Fruit fly (Drosophila melanogaster) whole organism, embryonic: Measurements from ENCODE around the gene LysRS.

Experiments used
- B-H2 ChIP-seq: fragments of 200-800 bp; sonication (Bioruptor generic); optimal IDR thresholded peaks from 2 replicates; lab custom pipeline; 2018; ENCODE audit warnings: missing biosample characterization, mild to moderate bottlenecking, missing genetic modification characterization
- Bteb2 ChIP-seq: fragments of 200-800 bp; sonication (Bioruptor generic); optimal IDR thresholded peaks from 2 replicates; lab custom pipeline; 2016; ENCODE audit warnings: missing biosample characterization, missing genetic modification characterization
- CG11093 ChIP-seq: fragments of 200-800 bp; sonication (Bioruptor generic); IDR thresholded peaks from 3 replicates; pipeline ENCODE4 v1.3.6; 2022; ENCODE audit warnings: missing biosample characterization, missing genetic modification characterization
- CG11695 ChIP-seq: fragments of 200-800 bp; sonication (Bioruptor generic); IDR thresholded peaks from 3 replicates; pipeline ENCODE4 v1.3.6; 2022; ENCODE audit warnings: missing biosample characterization, missing genetic modification characterization
- CG12236 ChIP-seq: fragments of 200-800 bp; sonication (Bioruptor generic); optimal IDR thresholded peaks from 2 replicates; lab custom pipeline; 2016; ENCODE audit warnings: missing biosample characterization, missing genetic modification characterization
- CG1233 ChIP-seq: fragments of 200-800 bp; sonication (Bioruptor generic); optimal IDR thresholded peaks from 4 replicates; lab custom pipeline; 2018; ENCODE audit warnings: missing biosample characterization, mild to moderate bottlenecking, missing genetic modification characterization
- CG12769 ChIP-seq: fragments of 200-800 bp; sonication (Bioruptor generic); optimal IDR thresholded peaks from 2 replicates; lab custom pipeline; 2019; ENCODE audit warnings: missing biosample characterization, mild to moderate bottlenecking, missing genetic modification characterization, moderate library complexity
- CG13123 ChIP-seq: fragments of 200-800 bp; sonication (Bioruptor generic); optimal IDR thresholded peaks from 2 replicates; lab custom pipeline; 2016; ENCODE audit warnings: missing biosample characterization, missing genetic modification characterization
- CG13775 ChIP-seq: fragments of 200-800 bp; sonication (Bioruptor generic); optimal IDR thresholded peaks from 3 replicates; lab custom pipeline; 2017; ENCODE audit warnings: missing biosample characterization, mild to moderate bottlenecking, missing genetic modification characterization
- CG14014 ChIP-seq: fragments of 200-800 bp; sonication (Bioruptor generic); IDR thresholded peaks from 2 replicates; pipeline ENCODE4 v1.3.6; 2022; ENCODE audit warnings: missing biosample characterization, missing genetic modification characterization
- CG14441 ChIP-seq: fragments of 200-800 bp; sonication (Bioruptor generic); IDR thresholded peaks from 2 replicates; pipeline ENCODE4 v1.3.6; 2022; ENCODE audit warnings: missing biosample characterization, missing genetic modification characterization
- CG14860 ChIP-seq: fragments of 200-800 bp; sonication (Bioruptor generic); IDR thresholded peaks from 3 replicates; pipeline ENCODE4 v1.3.6; 2022; ENCODE audit warnings: missing biosample characterization, missing genetic modification characterization; ENCODE audit not compliant: partially characterized antibody
- CG16779 ChIP-seq: fragments of 200-800 bp; sonication (Bioruptor generic); IDR thresholded peaks from 2 replicates; pipeline ENCODE4 v1.3.6; 2022; ENCODE audit warnings: missing biosample characterization, missing genetic modification characterization
- CG18011 ChIP-seq: fragments of 200-800 bp; sonication (Bioruptor generic); optimal IDR thresholded peaks from 2 replicates; lab custom pipeline; 2017; ENCODE audit warnings: missing biosample characterization, missing genetic modification characterization, mild to moderate bottlenecking, moderate library complexity, missing genotype
- CG18619 ChIP-seq: fragments of 200-800 bp; sonication (Bioruptor generic); optimal IDR thresholded peaks from 3 replicates; lab custom pipeline; 2017; ENCODE audit warnings: missing biosample characterization, mild to moderate bottlenecking, missing genetic modification characterization
- CG18764 ChIP-seq: fragments of 200-800 bp; sonication (Bioruptor generic); optimal IDR thresholded peaks from 3 replicates; lab custom pipeline; 2016; ENCODE audit warnings: missing biosample characterization, missing genetic modification characterization
- CG31365 ChIP-seq: fragments of 200-800 bp; sonication (Bioruptor generic); optimal IDR thresholded peaks from 2 replicates; lab custom pipeline; 2018; ENCODE audit warnings: missing biosample characterization, mild to moderate bottlenecking, missing genetic modification characterization
- CG3163 ChIP-seq: fragments of 200-800 bp; sonication (Bioruptor generic); optimal IDR thresholded peaks from 3 replicates; lab custom pipeline; 2016; ENCODE audit warnings: missing biosample characterization, missing genetic modification characterization
- CG3726 ChIP-seq: fragments of 200-800 bp; sonication (Bioruptor generic); IDR thresholded peaks from 3 replicates; pipeline ENCODE4, ENCODE4 v1.3.6; 2022; ENCODE audit warnings: missing biosample characterization, missing genetic modification characterization
- CG6791 ChIP-seq: fragments of 200-800 bp; sonication (Bioruptor generic); IDR thresholded peaks from 3 replicates; pipeline ENCODE4 v1.3.6; 2022; ENCODE audit warnings: missing biosample characterization, missing genetic modification characterization; ENCODE audit not compliant: partially characterized antibody
- CG6854 ChIP-seq: fragments of 200-800 bp; sonication (Bioruptor generic); optimal IDR thresholded peaks from 3 replicates; lab custom pipeline; 2017; ENCODE audit warnings: missing biosample characterization, mild to moderate bottlenecking, missing genetic modification characterization
- CG7786 ChIP-seq: fragments of 200-800 bp; sonication (Bioruptor generic); optimal IDR thresholded peaks from 2 replicates; lab custom pipeline; 2016; ENCODE audit warnings: missing biosample characterization, missing genetic modification characterization
- CG8359 ChIP-seq: fragments of 200-800 bp; sonication (Bioruptor generic); optimal IDR thresholded peaks from 2 replicates; lab custom pipeline; 2017; ENCODE audit warnings: missing biosample characterization, mild to moderate bottlenecking, missing genetic modification characterization, borderline replicate concordance
- D19B ChIP-seq: fragments of 200-800 bp; sonication (Bioruptor generic); optimal IDR thresholded peaks from 2 replicates; lab custom pipeline; 2017; ENCODE audit warnings: missing biosample characterization, mild to moderate bottlenecking, missing genetic modification characterization
- Dip2 ChIP-seq: fragments of 200-800 bp; sonication (Bioruptor generic); IDR thresholded peaks from 2 replicates; pipeline ENCODE4 v1.3.6; 2022; ENCODE audit warnings: missing biosample characterization, missing genetic modification characterization
- Fer1 ChIP-seq: fragments of 200-800 bp; sonication (Bioruptor generic); optimal IDR thresholded peaks from 2 replicates; lab custom pipeline; 2017; ENCODE audit warnings: missing biosample characterization, mild to moderate bottlenecking, missing genetic modification characterization
- H15 ChIP-seq: fragments of 200-800 bp; sonication (Bioruptor generic); IDR thresholded peaks from 3 replicates; pipeline ENCODE4 v1.3.6; 2022; ENCODE audit warnings: missing biosample characterization, missing genetic modification characterization
- HLH4C ChIP-seq: fragments of 200-800 bp; sonication (Bioruptor generic); IDR thresholded peaks from 3 replicates; pipeline ENCODE4 v1.3.6; 2022; ENCODE audit warnings: missing biosample characterization, missing genetic modification characterization; ENCODE audit not compliant: partially characterized antibody
- Hsf ChIP-seq: fragments of 200-800 bp; sonication (Bioruptor generic); optimal IDR thresholded peaks from 3 replicates; lab custom pipeline; 2016; ENCODE audit warnings: missing biosample characterization, missing genetic modification characterization
- MTF-1 ChIP-seq: fragments of 200-800 bp; sonication (Bioruptor generic); optimal IDR thresholded peaks from 2 replicates; lab custom pipeline; 2018; ENCODE audit warnings: missing biosample characterization, mild to moderate bottlenecking, missing genetic modification characterization, borderline replicate concordance
- Rx ChIP-seq: fragments of 200-800 bp; sonication (Bioruptor generic); IDR thresholded peaks from 2 replicates; pipeline ENCODE4 v1.3.6; 2022; ENCODE audit warnings: missing biosample characterization, missing genetic modification characterization
- Sox100B ChIP-seq: fragments of 200-800 bp; sonication (Bioruptor generic); optimal IDR thresholded peaks from 3 replicates; lab custom pipeline; 2018; ENCODE audit warnings: missing biosample characterization, mild to moderate bottlenecking, missing genetic modification characterization
- bbx ChIP-seq: fragments of 200-800 bp; sonication (Bioruptor generic); IDR thresholded peaks from 2 replicates; pipeline ENCODE4 v1.3.6; 2022; ENCODE audit warnings: missing biosample characterization, missing genetic modification characterization; ENCODE audit not compliant: partially characterized antibody
- bsh ChIP-seq, 2 experiments: fragments of 200-800 bp; sonication (Bioruptor generic); optimal IDR thresholded peaks; 2 replicates each; lab custom pipeline; 2017 to 2018; ENCODE audit warnings: mild to moderate bottlenecking in 2 of 2, missing biosample characterization in 2 of 2, missing genetic modification characterization in 2 of 2, moderate library complexity in 1 of 2
- corto ChIP-seq: fragments of 200-800 bp; sonication (Bioruptor generic); optimal IDR thresholded peaks from 2 replicates; lab custom pipeline; 2016; ENCODE audit warnings: missing biosample characterization, mild to moderate bottlenecking, missing genetic modification characterization, moderate library complexity
- dpn ChIP-seq, 2 experiments: fragments of 200-800 bp; sonication (Bioruptor generic); optimal IDR thresholded peaks; 3 replicates each; lab custom pipeline; 2016; ENCODE audit warnings: missing biosample characterization in 2 of 2, missing genetic modification characterization in 2 of 2
- exex ChIP-seq: fragments of 200-800 bp; sonication (Bioruptor generic); optimal IDR thresholded peaks from 4 replicates; lab custom pipeline; 2018; ENCODE audit warnings: missing biosample characterization, mild to moderate bottlenecking, missing genetic modification characterization, moderate library complexity
- fd96Cb ChIP-seq: fragments of 200-800 bp; sonication (Bioruptor generic); optimal IDR thresholded peaks from 2 replicates; lab custom pipeline; 2018; ENCODE audit warnings: missing biosample characterization, mild to moderate bottlenecking, missing genetic modification characterization, moderate library complexity
- jumu ChIP-seq: fragments of 200-800 bp; sonication (Bioruptor generic); optimal IDR thresholded peaks from 3 replicates; lab custom pipeline; 2016; ENCODE audit warnings: missing biosample characterization, missing genetic modification characterization
- kay ChIP-seq: fragments of 200-800 bp; sonication (Bioruptor generic); optimal IDR thresholded peaks from 2 replicates; lab custom pipeline; 2016; ENCODE audit warnings: missing biosample characterization, missing genetic modification characterization
- lbe ChIP-seq: fragments of 200-800 bp; sonication (Bioruptor generic); optimal IDR thresholded peaks from 2 replicates; lab custom pipeline; 2016; ENCODE audit warnings: missing biosample characterization, mild to moderate bottlenecking, missing genetic modification characterization
- lmd ChIP-seq: fragments of 200-800 bp; sonication (Bioruptor generic); IDR thresholded peaks from 2 replicates; pipeline ENCODE4 v1.3.6; 2022; ENCODE audit warnings: missing biosample characterization, missing genetic modification characterization
- oc ChIP-seq: fragments of 200-800 bp; sonication (Bioruptor generic); optimal IDR thresholded peaks from 2 replicates; lab custom pipeline; 2018; ENCODE audit warnings: missing biosample characterization, mild to moderate bottlenecking, missing genetic modification characterization, moderate library complexity
- pan ChIP-seq, 4 experiments: fragments of >200 bp in 3 of 4; fragments of 200-800 bp in 1 of 4; sonication (Bioruptor generic) in 1 of 4; optimal IDR thresholded peaks in 3 of 4; IDR thresholded peaks in 1 of 4; 2 replicates each; pipeline versions ENCODE4 v1.3.6 to Lab custom; 2017 to 2022; ENCODE audit warnings: missing biosample characterization in 2 of 4, missing genetic modification characterization in 2 of 4, mixed read lengths in 1 of 4
- pfk ChIP-seq: fragments of 200-800 bp; sonication (Bioruptor generic); optimal IDR thresholded peaks from 2 replicates; lab custom pipeline; 2018; ENCODE audit warnings: missing biosample characterization, mild to moderate bottlenecking, missing genetic modification characterization, moderate library complexity
- pnt ChIP-seq: fragments of 200-800 bp; sonication (Bioruptor generic); optimal IDR thresholded peaks from 3 replicates; lab custom pipeline; 2016; ENCODE audit warnings: missing biosample characterization, missing genetic modification characterization
- psq ChIP-seq: fragments of 200-800 bp; sonication (Bioruptor generic); optimal IDR thresholded peaks from 2 replicates; lab custom pipeline; 2017; ENCODE audit warnings: missing biosample characterization, missing genetic modification characterization
- pum ChIP-seq: fragments of 200-800 bp; sonication (Bioruptor generic); optimal IDR thresholded peaks from 2 replicates; lab custom pipeline; 2016; ENCODE audit warnings: missing biosample characterization, missing genetic modification characterization
- sisA ChIP-seq: fragments of 200-800 bp; sonication (Bioruptor generic); IDR thresholded peaks from 2 replicates; pipeline ENCODE4 v1.3.6; 2022; ENCODE audit warnings: missing biosample characterization, missing genetic modification characterization
- tin ChIP-seq: fragments of 200-800 bp; sonication (Bioruptor generic); optimal IDR thresholded peaks from 3 replicates; lab custom pipeline; 2016; ENCODE audit warnings: missing biosample characterization, missing genetic modification characterization

Gene LysRS

DNA sequence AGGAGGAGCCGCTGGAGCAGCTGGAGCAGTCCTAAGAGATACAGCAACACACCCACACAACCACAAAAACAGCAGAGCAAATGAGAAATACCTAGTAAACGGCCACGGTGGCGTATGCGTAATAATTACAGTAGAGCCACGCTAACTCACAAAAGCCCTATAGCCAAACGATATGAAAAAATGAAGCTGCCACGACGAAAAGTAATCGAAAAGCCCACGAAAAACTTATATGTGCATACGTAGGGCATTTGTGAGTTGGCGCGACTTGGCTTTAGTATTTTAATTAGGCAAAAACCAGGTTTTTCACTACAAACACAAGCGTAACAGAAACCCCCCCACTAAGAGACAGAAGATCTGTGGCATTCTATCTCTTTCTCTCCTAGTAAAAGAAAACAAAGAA lies 20.8 kb downstream of the LysRS start (continued):
- TF ChIP-seq jumu (GFP tag; lab: Kevin White, UChicago) (no peak), CG18764 (no peak), D19B (GFP tag; lab: Kevin White, UChicago) (no peak), B-H2 (peak; percentile 18), bsh (GFP tag; optimal IDR thresholded peaks at IDR 0.05; lab: Kevin White, UChicago) (no peak), CG11093 (no peak), CG3163 (no peak), oc (tag; lab: Kevin White, UChicago) (no peak), lmd (GFP tag; lab: Robert Waterston, UW) (peak; percentile 52; the same call in 1 of the 2 replicates), CG13123 (GFP tag; lab: Kevin White, UChicago) (no peak), corto (GFP tag; lab: Kevin White, UChicago) (no peak), CG14014 (GFP tag; lab: Robert Waterston, UW) (peak; percentile 38; the same call in 1 of the 2 replicates), CG16779 (GFP tag; lab: Robert Waterston, UW) (no peak), CG13775 (GFP tag; lab: Kevin White, UChicago) (no peak), CG3726 (GFP tag; lab: Robert Waterston, UW) (no peak), CG8359 (no peak), psq (no peak), sisA (GFP tag; lab: Robert Waterston, UW) (peak; percentile 32), CG18011 (GFP tag; lab: Kevin White, UChicago) (no peak), pnt (GFP tag; lab: Kevin White, UChicago) (no peak), H15 (GFP tag; lab: Robert Waterston, UW) (no peak), CG7786 (GFP tag; lab: Kevin White, UChicago) (no peak), CG14860 (GFP tag; lab: Robert Waterston, UW) (no peak), CG12236 (no peak), CG31365 (tag; lab: Kevin White, UChicago) (no peak), pan (optimal IDR thresholded peaks at IDR 0.05; lab: Kevin White, UChicago) (no peak), pan (GFP tag; optimal IDR thresholded peaks at IDR 0.05 in 1 of 2, IDR thresholded peaks at IDR 0.05 in 1 of 2) (peak in 1 of 2 experiments; percentile 32), Bteb2 (GFP tag; lab: Kevin White, UChicago) (no peak), HLH4C (GFP tag; lab: Robert Waterston, UW) (no peak), Hsf (no peak), Fer1 (GFP tag; lab: Kevin White, UChicago) (peak; percentile 11), exex (tag; lab: Kevin White, UChicago) (no peak), CG18619 (GFP tag; lab: Kevin White, UChicago) (no peak), dpn (GFP tag; optimal IDR thresholded peaks at IDR 0.05; lab: Kevin White, UChicago) (peak; percentile 7), Dip2 (GFP tag; lab: Robert Waterston, UW) (no peak), CG6854 (GFP tag; lab: Kevin White, UChicago) (no peak), lbe (GFP tag; lab: Kevin White, UChicago) (no peak), CG1233 (GFP tag; lab: Kevin White, UChicago) (no peak), fd96Cb (no peak), CG11695 (no peak), Rx (no peak), Sox100B (no peak), MTF-1 (no peak), CG12769 (tag; lab: Kevin White, UChicago) (peak; percentile 14), tin (no peak), CG14441 (GFP tag; lab: Robert Waterston, UW) (peak; percentile 34; the same call in 1 of the 2 replicates), CG6791 (GFP tag; lab: Robert Waterston, UW) (no peak), kay (GFP tag; lab: Kevin White, UChicago) (no peak), pfk (GFP tag; lab: Kevin White, UChicago) (no peak), bbx (GFP tag; lab: Robert Waterston, UW) (no peak), pum (GFP tag; lab: Kevin White, UChicago) (no peak)
